Fruit fly (Drosophila melanogaster) whole organism, embryonic: ENCODE measurements around the gene nkt.

Experiments used
- Antp ChIP-seq: fragments of 200-800 bp; sonication (Bioruptor generic); optimal IDR thresholded peaks from 3 replicates; lab custom pipeline; 2016; ENCODE audit warnings: missing biosample characterization, missing genetic modification characterization
- BEAF-32 ChIP-seq: fragments of 200-800 bp; sonication (Bioruptor generic); optimal IDR thresholded peaks from 3 replicates; lab custom pipeline; 2017; ENCODE audit warnings: missing biosample characterization, missing genetic modification characterization, mild to moderate bottlenecking, moderate library complexity, missing genetic modification reagents
- CG10321 ChIP-seq: fragments of 200-800 bp; sonication (Bioruptor generic); IDR thresholded peaks from 2 replicates; pipeline ENCODE4 v1.3.6; 2022; ENCODE audit warnings: missing biosample characterization, missing genetic modification characterization
- CG12104 ChIP-seq: fragments of 200-800 bp; sonication (Bioruptor generic); optimal IDR thresholded peaks from 3 replicates; lab custom pipeline; 2016; ENCODE audit warnings: missing biosample characterization, missing genetic modification characterization
- CG12391 ChIP-seq: fragments of 200-800 bp; sonication (Bioruptor generic); optimal IDR thresholded peaks from 3 replicates; lab custom pipeline; 2018; ENCODE audit warnings: missing biosample characterization, mild to moderate bottlenecking, missing genetic modification characterization, moderate library complexity
- CG12659 ChIP-seq: fragments of 200-800 bp; sonication (Bioruptor generic); optimal IDR thresholded peaks from 3 replicates; lab custom pipeline; 2017; ENCODE audit warnings: mild to moderate bottlenecking, missing biosample characterization, missing genetic modification reagents, missing genetic modification characterization
- CG14710 ChIP-seq: fragments of 200-800 bp; sonication (Bioruptor generic); optimal IDR thresholded peaks from 3 replicates; lab custom pipeline; 2019; ENCODE audit warnings: missing biosample characterization, mild to moderate bottlenecking, missing genetic modification characterization, moderate library complexity
- CG15479 ChIP-seq: fragments of 200-800 bp; sonication (Bioruptor generic); optimal IDR thresholded peaks from 3 replicates; lab custom pipeline; 2019; ENCODE audit warnings: missing biosample characterization, mild to moderate bottlenecking, missing genetic modification characterization, moderate library complexity
- CG17568 ChIP-seq: fragments of 200-800 bp; sonication (Bioruptor generic); optimal IDR thresholded peaks from 2 replicates; lab custom pipeline; 2018; ENCODE audit warnings: missing biosample characterization, mild to moderate bottlenecking, missing genetic modification characterization, moderate library complexity
- CG18476 ChIP-seq: fragments of 200-800 bp; sonication (Bioruptor generic); optimal IDR thresholded peaks from 2 replicates; lab custom pipeline; 2016; ENCODE audit warnings: missing biosample characterization, mild to moderate bottlenecking, missing genetic modification characterization
- CG2712 ChIP-seq: fragments of 200-800 bp; optimal IDR thresholded peaks from 3 replicates; lab custom pipeline; 2019; ENCODE audit warnings: missing biosample characterization, mild to moderate bottlenecking, missing genetic modification characterization, moderate library complexity
- CG2875 ChIP-seq: fragments of 200-800 bp; sonication (Bioruptor generic); optimal IDR thresholded peaks from 2 replicates; lab custom pipeline; 2017; ENCODE audit warnings: missing biosample characterization, mild to moderate bottlenecking, missing genetic modification characterization, missing genetic modification reagents
- CG30020 ChIP-seq: fragments of 200-800 bp; optimal IDR thresholded peaks from 2 replicates; lab custom pipeline; 2019; ENCODE audit warnings: missing biosample characterization, mild to moderate bottlenecking, missing genetic modification characterization, moderate library complexity
- CG30431 ChIP-seq: fragments of 200-800 bp; sonication (Bioruptor generic); optimal IDR thresholded peaks from 2 replicates; lab custom pipeline; 2017; ENCODE audit warnings: missing biosample characterization, missing genetic modification characterization
- CG31224 ChIP-seq: fragments of 200-800 bp; sonication (Bioruptor generic); IDR thresholded peaks from 2 replicates; pipeline ENCODE4 v1.3.6; 2022; ENCODE audit warnings: missing biosample characterization, missing genetic modification characterization
- CG3163 ChIP-seq: fragments of 200-800 bp; sonication (Bioruptor generic); optimal IDR thresholded peaks from 3 replicates; lab custom pipeline; 2016; ENCODE audit warnings: missing biosample characterization, missing genetic modification characterization
- CG34224 ChIP-seq: fragments of 200-800 bp; sonication (Bioruptor generic); IDR thresholded peaks from 3 replicates; pipeline ENCODE4 v1.3.6; 2022; ENCODE audit warnings: missing biosample characterization, missing genetic modification characterization; ENCODE audit not compliant: partially characterized antibody
- CG8944 ChIP-seq: fragments of 200-800 bp; sonication (Bioruptor generic); optimal IDR thresholded peaks from 3 replicates; lab custom pipeline; 2016; ENCODE audit warnings: missing biosample characterization, missing genetic modification characterization
- CkIIα-i1 ChIP-seq: fragments of 200-800 bp; sonication (Bioruptor generic); IDR thresholded peaks from 2 replicates; pipeline ENCODE4 v1.3.6; 2022; ENCODE audit warnings: missing biosample characterization, missing genetic modification characterization
- Dek ChIP-seq: fragments of 200-800 bp; sonication (Bioruptor generic); optimal IDR thresholded peaks from 3 replicates; lab custom pipeline; 2019; ENCODE audit warnings: missing biosample characterization, mild to moderate bottlenecking, missing genetic modification characterization, moderate library complexity
- Ets97D ChIP-seq: fragments of 200-800 bp; sonication (Bioruptor generic); optimal IDR thresholded peaks from 3 replicates; lab custom pipeline; 2016; ENCODE audit warnings: missing biosample characterization, missing genetic modification characterization
- HmgD ChIP-seq: fragments of 200-800 bp; sonication (Bioruptor generic); optimal IDR thresholded peaks from 3 replicates; lab custom pipeline; 2016; ENCODE audit warnings: missing biosample characterization, missing genetic modification characterization
- Hr78 ChIP-seq, 2 experiments: fragments of 200-800 bp in 1 of 2; fragments of >200 bp in 1 of 2; sonication (Bioruptor generic) in 1 of 2; optimal IDR thresholded peaks; 2 replicates each; lab custom pipeline; 2017 to 2019; ENCODE audit warnings: missing biosample characterization in 2 of 2, missing genetic modification characterization in 2 of 2, mild to moderate bottlenecking in 1 of 2, moderate library complexity in 1 of 2
- Meics ChIP-seq: fragments of 200-800 bp; sonication (Bioruptor generic); optimal IDR thresholded peaks from 2 replicates; lab custom pipeline; 2017; ENCODE audit warnings: missing biosample characterization, mild to moderate bottlenecking, missing genetic modification characterization
- Nf-YB ChIP-seq: fragments of 200-800 bp; sonication (Bioruptor generic); optimal IDR thresholded peaks from 3 replicates; lab custom pipeline; 2019; ENCODE audit warnings: missing biosample characterization, mild to moderate bottlenecking, missing genetic modification characterization, moderate library complexity
- Nf-YC ChIP-seq: fragments of 200-800 bp; optimal IDR thresholded peaks from 3 replicates; lab custom pipeline; 2019; ENCODE audit warnings: missing biosample characterization, mild to moderate bottlenecking, missing genetic modification characterization, moderate library complexity
- Oaz ChIP-seq: fragments of 200-800 bp; sonication (Bioruptor generic); IDR thresholded peaks from 2 replicates; pipeline ENCODE4 v1.3.6; 2022; ENCODE audit warnings: missing biosample characterization, missing genetic modification characterization
- Ptx1 ChIP-seq: fragments of 200-800 bp; sonication (Bioruptor generic); IDR thresholded peaks from 2 replicates; pipeline ENCODE4 v1.3.6; 2022; ENCODE audit warnings: missing biosample characterization, missing genetic modification characterization
- Scr ChIP-seq: fragments of 200-800 bp; sonication (Bioruptor generic); IDR thresholded peaks from 2 replicates; pipeline ENCODE4 v1.3.6; 2022; ENCODE audit warnings: missing biosample characterization, missing genetic modification characterization; ENCODE audit not compliant: partially characterized antibody
- Xbp1 ChIP-seq: fragments of 200-800 bp; sonication (Bioruptor generic); optimal IDR thresholded peaks from 3 replicates; lab custom pipeline; 2016; ENCODE audit warnings: missing biosample characterization, mild to moderate bottlenecking, missing genetic modification characterization
- ase ChIP-seq: fragments of 200-800 bp; sonication (Bioruptor generic); IDR thresholded peaks from 3 replicates; pipeline ENCODE4 v1.3.6; 2022; ENCODE audit warnings: missing biosample characterization, missing genetic modification characterization
- bowl ChIP-seq: fragments of 200-800 bp; sonication (Bioruptor generic); IDR thresholded peaks from 2 replicates; pipeline ENCODE4 v1.3.6; 2022; ENCODE audit warnings: missing biosample characterization, missing genetic modification characterization
- br ChIP-seq: fragments of >200 bp; optimal IDR thresholded peaks from 2 replicates; lab custom pipeline; 2017
- cad ChIP-seq: fragments of >200 bp; optimal IDR thresholded peaks from 2 replicates; lab custom pipeline; 2017; ENCODE audit warnings: missing biosample characterization, missing genetic modification characterization
- chinmo ChIP-seq: fragments of 200-800 bp; sonication (Bioruptor generic); IDR thresholded peaks from 4 replicates; pipeline ENCODE4 v1.3.6; 2022; ENCODE audit warnings: missing biosample characterization, missing genetic modification characterization; ENCODE audit not compliant: partially characterized antibody
- da ChIP-seq: fragments of 200-800 bp; sonication (Bioruptor generic); optimal IDR thresholded peaks from 2 replicates; lab custom pipeline; 2016; ENCODE audit warnings: missing biosample characterization, missing genetic modification characterization
- dati ChIP-seq: fragments of 200-800 bp; sonication (Bioruptor generic); IDR thresholded peaks from 2 replicates; pipeline ENCODE4 v1.3.6; 2022; ENCODE audit warnings: missing biosample characterization, missing genetic modification characterization
- dimm ChIP-seq: fragments of 200-800 bp; sonication (Bioruptor generic); IDR thresholded peaks from 2 replicates; pipeline ENCODE4 v1.3.6; 2022; ENCODE audit warnings: missing biosample characterization, missing genetic modification characterization
- en ChIP-seq: fragments of 200-800 bp; sonication (Bioruptor generic); optimal IDR thresholded peaks from 2 replicates; lab custom pipeline; 2016; ENCODE audit warnings: missing biosample characterization, missing genetic modification characterization
- gem ChIP-seq: fragments of 200-800 bp; sonication (Bioruptor generic); optimal IDR thresholded peaks from 2 replicates; lab custom pipeline; 2019; ENCODE audit warnings: missing biosample characterization, mild to moderate bottlenecking, missing genetic modification characterization, moderate library complexity
- lmd ChIP-seq: fragments of 200-800 bp; sonication (Bioruptor generic); IDR thresholded peaks from 2 replicates; pipeline ENCODE4 v1.3.6; 2022; ENCODE audit warnings: missing biosample characterization, missing genetic modification characterization
- nom ChIP-seq: fragments of 200-800 bp; sonication (Bioruptor generic); optimal IDR thresholded peaks from 2 replicates; lab custom pipeline; 2017; ENCODE audit warnings: missing biosample characterization, missing genetic modification characterization, mild to moderate bottlenecking, moderate library complexity, missing genetic modification reagents
- sens-2 ChIP-seq: fragments of 200-800 bp; sonication (Bioruptor generic); IDR thresholded peaks from 2 replicates; pipeline ENCODE4 v1.3.6; 2022; ENCODE audit warnings: missing biosample characterization, missing genetic modification characterization
- sr ChIP-seq: fragments of 200-800 bp; sonication (Bioruptor generic); IDR thresholded peaks from 3 replicates; pipeline ENCODE4 v1.3.6; 2022; ENCODE audit warnings: missing biosample characterization, missing genetic modification characterization
- trh ChIP-seq: fragments of 200-800 bp; sonication (Bioruptor generic); optimal IDR thresholded peaks from 2 replicates; lab custom pipeline; 2016; ENCODE audit warnings: missing biosample characterization, missing genetic modification characterization
- twi ChIP-seq: fragments of 200-800 bp; optimal IDR thresholded peaks from 2 replicates; lab custom pipeline; 2019; ENCODE audit warnings: missing biosample characterization, mild to moderate bottlenecking, missing genetic modification characterization, moderate library complexity
- unpg ChIP-seq: fragments of 200-800 bp; sonication (Bioruptor generic); optimal IDR thresholded peaks from 3 replicates; lab custom pipeline; 2018; ENCODE audit warnings: missing biosample characterization, mild to moderate bottlenecking, missing genetic modification characterization, moderate library complexity
- vfl ChIP-seq: fragments of 200-800 bp; sonication (Bioruptor generic); optimal IDR thresholded peaks from 2 replicates; lab custom pipeline; 2016; ENCODE audit warnings: missing biosample characterization, missing genetic modification characterization
- wor ChIP-seq: fragments of 200-800 bp; sonication (Bioruptor generic); IDR thresholded peaks from 2 replicates; pipeline ENCODE4 v1.3.6; 2022; ENCODE audit warnings: missing biosample characterization, missing genetic modification characterization
- zen ChIP-seq: fragments of 200-800 bp; sonication (Bioruptor generic); optimal IDR thresholded peaks from 3 replicates; lab custom pipeline; 2018; ENCODE audit warnings: missing biosample characterization, mild to moderate bottlenecking, missing genetic modification characterization, moderate library complexity
- zfh2 ChIP-seq: fragments of 200-800 bp; sonication (Bioruptor generic); optimal IDR thresholded peaks from 2 replicates; lab custom pipeline; 2016; ENCODE audit warnings: missing biosample characterization, missing genetic modification characterization

nkt gene

DNA sequence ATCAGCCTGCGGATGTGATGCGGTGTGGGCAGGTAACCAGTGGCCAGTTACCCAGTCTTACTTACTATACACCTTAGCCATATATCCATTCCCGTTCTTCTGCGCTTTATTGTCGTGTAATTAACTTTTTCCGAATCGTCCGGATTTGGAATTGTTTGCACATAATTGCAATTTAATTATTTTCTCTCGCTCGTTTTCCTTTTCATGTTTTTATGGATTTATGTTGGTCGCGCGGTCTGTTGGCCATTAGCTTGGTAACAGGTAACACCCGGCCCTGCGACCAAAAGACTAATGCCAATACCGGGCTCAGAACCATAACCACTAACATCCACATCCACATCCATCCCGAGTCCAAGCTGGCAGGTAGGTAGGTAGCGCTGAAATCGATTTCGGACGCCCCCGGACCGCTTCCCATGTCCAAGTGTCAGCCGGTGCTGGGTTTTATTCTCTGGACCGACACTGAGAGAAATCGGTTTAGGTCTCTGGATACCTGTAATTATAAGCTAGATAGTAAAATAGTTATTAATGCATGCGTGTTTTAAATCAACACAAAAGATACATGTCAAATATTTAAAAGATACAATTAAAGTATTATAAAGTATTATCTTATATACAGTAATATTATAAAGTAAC is 36.1 kb downstream of the nkt start (continued):
- TF ChIP-seq chinmo (GFP tag; lab: Robert Waterston, UW) = no peak
- TF ChIP-seq sr (GFP tag; lab: Robert Waterston, UW) = no peak
- no peak for TF ChIP-seq unpg (GFP tag; lab: Kevin White, UChicago)
- no peak for TF ChIP-seq CG12659
- TF ChIP-seq CG30431 (GFP tag; lab: Kevin White, UChicago) = no peak
- TF ChIP-seq Xbp1 (GFP tag; lab: Kevin White, UChicago) = no peak
- no peak for TF ChIP-seq CG30020 (tag; lab: Kevin White, UChicago)
- TF ChIP-seq Oaz (GFP tag; lab: Robert Waterston, UW) = no peak
- TF ChIP-seq Dek = no peak
- TF ChIP-seq CG31224 (GFP tag; lab: Robert Waterston, UW) = no peak
- peak; percentile 11 for TF ChIP-seq twi (tag; lab: Kevin White, UChicago)
- peak; percentile 90 for TF ChIP-seq cad
- TF ChIP-seq Nf-YC (tag; lab: Kevin White, UChicago) = no peak
- TF ChIP-seq CG15479 = peak; percentile 53
- TF ChIP-seq Meics (GFP tag; lab: Kevin White, UChicago) = no peak
- TF ChIP-seq dimm = no peak
- TF ChIP-seq zen = peak; percentile 100
- no peak for TF ChIP-seq dati (GFP tag; lab: Robert Waterston, UW)
- TF ChIP-seq nom (GFP tag; lab: Kevin White, UChicago) = no peak
- TF ChIP-seq CG14710 = no peak
- TF ChIP-seq Ptx1 (GFP tag; lab: Robert Waterston, UW) = no peak
- no peak for TF ChIP-seq wor (GFP tag; lab: Robert Waterston, UW)
- TF ChIP-seq Ets97D (GFP tag; lab: Kevin White, UChicago) = no peak
- peak; percentile 9 for TF ChIP-seq vfl (GFP tag; lab: Kevin White, UChicago)
- TF ChIP-seq CG18476 = no peak
- TF ChIP-seq ase (GFP tag; lab: Robert Waterston, UW) = no peak
- no peak for TF ChIP-seq CG3163 (GFP tag; lab: Kevin White, UChicago)
- no peak for TF ChIP-seq Scr
- TF ChIP-seq CG12391 (tag; lab: Kevin White, UChicago) = no peak
- TF ChIP-seq CG2875 (GFP tag; lab: Kevin White, UChicago) = no peak
- TF ChIP-seq bowl = no peak
- TF ChIP-seq da (GFP tag; lab: Kevin White, UChicago) = no peak
- TF ChIP-seq CG34224 (GFP tag; lab: Robert Waterston, UW) = no peak
- no peak for TF ChIP-seq Hr78 (GFP tag; optimal IDR thresholded peaks at IDR 0.05; lab: Kevin White, UChicago)
- no peak for TF ChIP-seq CG17568 (GFP tag; lab: Kevin White, UChicago)
- no peak for TF ChIP-seq zfh2
- TF ChIP-seq gem (tag; lab: Kevin White, UChicago) = peak; percentile 3
- no peak for TF ChIP-seq sens-2 (GFP tag; lab: Robert Waterston, UW)
- no peak for TF ChIP-seq CkIIα-i1 (GFP tag; lab: Robert Waterston, UW)
- no peak for TF ChIP-seq en (GFP tag; lab: Kevin White, UChicago)
- no peak for TF ChIP-seq CG2712
- no peak for TF ChIP-seq br
- no peak for TF ChIP-seq CG10321 (GFP tag; lab: Robert Waterston, UW)
- no peak for TF ChIP-seq Antp (GFP tag; lab: Kevin White, UChicago)
- TF ChIP-seq HmgD (GFP tag; lab: Kevin White, UChicago) = no peak
- no peak for TF ChIP-seq Nf-YB
- no peak for TF ChIP-seq lmd (GFP tag; lab: Robert Waterston, UW)
- TF ChIP-seq CG12104 (GFP tag; lab: Kevin White, UChicago) = no peak
- TF ChIP-seq trh (GFP tag; lab: Kevin White, UChicago) = no peak
- TF ChIP-seq BEAF-32 = no peak
- no peak for TF ChIP-seq CG8944 (GFP tag; lab: Kevin White, UChicago)
